Worm (Caenorhabditis elegans) whole organism, L1 larva: ENCODE data around the gene nep-23.

ENCODE experiments used
- C16A3.4 ChIP-seq: fragments of 150-350 bp; optimal IDR thresholded peaks from 2 replicates; lab custom pipeline; 2014; ENCODE audit warnings: missing biosample characterization, missing genetic modification characterization
- F16B12.6 ChIP-seq: fragments of 150-350 bp; optimal IDR thresholded peaks from 2 replicates; lab custom pipeline; 2014; ENCODE audit warnings: missing biosample characterization, missing genetic modification characterization
- ceh-63 ChIP-seq: fragments of 200-800 bp; sonication (Bioruptor generic); optimal IDR thresholded peaks from 2 replicates; lab custom pipeline; 2018; ENCODE audit warnings: mild to moderate bottlenecking, missing genetic modification characterization, missing compliant biosample characterization
- ceh-8 ChIP-seq: fragments of 200-800 bp; sonication (Bioruptor generic); optimal IDR thresholded peaks from 2 replicates; lab custom pipeline; 2018; ENCODE audit warnings: mild to moderate bottlenecking, missing genetic modification characterization, moderate library complexity, missing compliant biosample characterization
- ces-1 ChIP-seq: fragments of 150-350 bp; optimal IDR thresholded peaks from 2 replicates; lab custom pipeline; 2014; ENCODE audit warnings: missing biosample characterization, missing genetic modification reagents, missing genetic modification characterization
- dpl-1 ChIP-seq, 3 experiments: fragments of 150-350 bp in 2 of 3; sonication (generic microtip) in 1 of 3; optimal IDR thresholded peaks; 2 replicates each; lab custom pipeline; 2014 to 2017; ENCODE audit warnings: missing biosample characterization in 3 of 3, missing genetic modification characterization in 3 of 3, missing genetic modification reagents in 3 of 3
- dsc-1 ChIP-seq: sonication (generic microtip); optimal IDR thresholded peaks from 2 replicates; lab custom pipeline; 2016; ENCODE audit warnings: mild to moderate bottlenecking, missing genetic modification characterization, missing compliant biosample characterization
- efl-1 ChIP-seq, 4 experiments: fragments of 150-350 bp; optimal IDR thresholded peaks in 3 of 4; peaks in 1 of 4; 1 replicate in 1 of 4; 2 replicates in 3 of 4; lab custom pipeline; 2014; ENCODE audit warnings: missing biosample characterization in 2 of 4, missing genetic modification characterization in 2 of 4, missing genetic modification reagents in 2 of 4
- elt-3 ChIP-seq, 6 experiments: fragments of 150-350 bp in 1 of 6; sonication (generic microtip); optimal IDR thresholded peaks; 2 replicates each; lab custom pipeline; 2017 to 2018; ENCODE audit warnings: missing biosample characterization in 6 of 6, missing genetic modification characterization in 6 of 6, inconsistent platforms in 1 of 6
- ets-5 ChIP-seq: fragments of 200-800 bp; sonication (Bioruptor generic); IDR thresholded peaks from 2 replicates; pipeline ENCODE4 v1.3.6; 2022; ENCODE audit warnings: missing genetic modification characterization, missing compliant biosample characterization
- fkh-10 ChIP-seq: sonication (generic microtip); optimal IDR thresholded peaks from 2 replicates; lab custom pipeline; 2017; ENCODE audit warnings: missing biosample characterization, missing genetic modification reagents, missing genetic modification characterization
- fkh-4 ChIP-seq: sonication (generic microtip); optimal IDR thresholded peaks from 2 replicates; lab custom pipeline; 2016; ENCODE audit warnings: missing compliant biosample characterization, missing genetic modification characterization, borderline replicate concordance
- fkh-8 ChIP-seq: sonication (generic microtip); optimal IDR thresholded peaks from 2 replicates; lab custom pipeline; 2016; ENCODE audit warnings: mild to moderate bottlenecking, missing genetic modification characterization, missing compliant biosample characterization
- grh-1 ChIP-seq: fragments of 200-800 bp; sonication (Bioruptor generic); IDR thresholded peaks from 2 replicates; pipeline ENCODE4 v1.3.6; 2022; ENCODE audit warnings: missing genetic modification reagents, missing genetic modification characterization, missing compliant biosample characterization
- hlh-4 ChIP-seq: sonication (generic microtip); optimal IDR thresholded peaks from 2 replicates; lab custom pipeline; 2016; ENCODE audit warnings: mild to moderate bottlenecking, missing genetic modification characterization, missing compliant biosample characterization
- hpl-2 ChIP-seq: fragments of 150-350 bp; optimal IDR thresholded peaks from 2 replicates; lab custom pipeline; 2014; ENCODE audit warnings: missing biosample characterization, missing genetic modification reagents, missing genetic modification characterization
- irx-1 ChIP-seq: sonication (generic microtip); optimal IDR thresholded peaks from 2 replicates; lab custom pipeline; 2016; ENCODE audit warnings: missing genetic modification characterization, missing compliant biosample characterization
- isw-1 ChIP-seq: fragments of 200-800 bp; sonication (Bioruptor generic); IDR thresholded peaks from 2 replicates; pipeline ENCODE4 v1.3.6; 2022; ENCODE audit warnings: missing genetic modification characterization, missing compliant biosample characterization
- lin-14 ChIP-seq: fragments of 200-800 bp; sonication (Bioruptor generic); optimal IDR thresholded peaks from 2 replicates; lab custom pipeline; 2018; ENCODE audit warnings: mild to moderate bottlenecking, missing genetic modification characterization, moderate library complexity, missing compliant biosample characterization
- lin-15B ChIP-seq: fragments of 150-350 bp; sonication (generic microtip); optimal IDR thresholded peaks from 3 replicates; lab custom pipeline; 2014; ENCODE audit warnings: missing biosample characterization, missing genetic modification characterization
- lin-35 ChIP-seq, 2 experiments: fragments of 150-350 bp; optimal IDR thresholded peaks; 2 replicates each; lab custom pipeline; 2014; ENCODE audit warnings: missing biosample characterization in 2 of 2, missing genetic modification characterization in 2 of 2, missing genetic modification reagents in 2 of 2
- lir-3 ChIP-seq: sonication (generic microtip); optimal IDR thresholded peaks from 2 replicates; lab custom pipeline; 2016; ENCODE audit warnings: mild to moderate bottlenecking, missing genetic modification characterization, moderate library complexity, missing compliant biosample characterization; ENCODE audit not compliant: poor library complexity
- lsy-2 ChIP-seq, 2 experiments: fragments of 150-350 bp; optimal IDR thresholded peaks; 2 replicates each; lab custom pipeline; 2014; ENCODE audit warnings: missing biosample characterization in 2 of 2, missing genetic modification characterization in 2 of 2
- mef-2 ChIP-seq: fragments of 150-350 bp; optimal IDR thresholded peaks from 2 replicates; lab custom pipeline; 2014; ENCODE audit warnings: missing biosample characterization, missing genetic modification characterization
- mep-1 ChIP-seq: fragments of 150-350 bp; optimal IDR thresholded peaks from 2 replicates; lab custom pipeline; 2014; ENCODE audit warnings: missing biosample characterization, missing genetic modification characterization
- nhr-11 ChIP-seq: fragments of 150-350 bp; optimal IDR thresholded peaks from 2 replicates; lab custom pipeline; 2014; ENCODE audit warnings: missing biosample characterization, missing genetic modification characterization
- nhr-12 ChIP-seq: sonication (generic microtip); optimal IDR thresholded peaks from 2 replicates; lab custom pipeline; 2017; ENCODE audit warnings: missing biosample characterization, missing genetic modification characterization
- nhr-20 ChIP-seq: sonication (generic microtip); optimal IDR thresholded peaks from 2 replicates; lab custom pipeline; 2016; ENCODE audit warnings: mild to moderate bottlenecking, missing genetic modification characterization, missing compliant biosample characterization
- nhr-71 ChIP-seq: sonication (generic microtip); optimal IDR thresholded peaks from 2 replicates; lab custom pipeline; 2016; ENCODE audit warnings: mild to moderate bottlenecking, missing genetic modification characterization, moderate library complexity, missing compliant biosample characterization
- pag-3 ChIP-seq: sonication (generic microtip); optimal IDR thresholded peaks from 2 replicates; lab custom pipeline; 2017; ENCODE audit warnings: missing genetic modification characterization, mild to moderate bottlenecking, missing compliant biosample characterization, antibody characterized with exemption, borderline replicate concordance; ENCODE audit not compliant: insufficient read depth
- rnt-1 ChIP-seq: sonication (generic microtip); optimal IDR thresholded peaks from 2 replicates; lab custom pipeline; 2016; ENCODE audit warnings: mild to moderate bottlenecking, missing genetic modification characterization, moderate library complexity, missing compliant biosample characterization
- skn-1 ChIP-seq: fragments of 150-350 bp; optimal IDR thresholded peaks from 2 replicates; lab custom pipeline; 2014; ENCODE audit warnings: missing biosample characterization, missing genetic modification characterization
- snpc-4 ChIP-seq: fragments of 150-350 bp; optimal IDR thresholded peaks from 2 replicates; lab custom pipeline; 2014; ENCODE audit warnings: missing biosample characterization, missing genetic modification characterization
- sox-4 ChIP-seq: sonication (generic microtip); optimal IDR thresholded peaks from 2 replicates; lab custom pipeline; 2016; ENCODE audit warnings: missing genetic modification characterization, missing compliant biosample characterization
- sptf-1 ChIP-seq: fragments of 150-350 bp; optimal IDR thresholded peaks from 2 replicates; lab custom pipeline; 2014; ENCODE audit warnings: missing biosample characterization, missing genetic modification characterization
- tbx-2 ChIP-seq: sonication (generic microtip); optimal IDR thresholded peaks from 2 replicates; lab custom pipeline; 2016; ENCODE audit warnings: missing genetic modification characterization, missing compliant biosample characterization
- unc-130 ChIP-seq: fragments of 150-350 bp; optimal IDR thresholded peaks from 2 replicates; lab custom pipeline; 2017; ENCODE audit warnings: missing biosample characterization, missing genetic modification characterization, inconsistent platforms
- unc-30 ChIP-seq: sonication (generic microtip); optimal IDR thresholded peaks from 2 replicates; lab custom pipeline; 2017; ENCODE audit warnings: missing biosample characterization, missing genetic modification characterization
- xbp-1 ChIP-seq: sonication (generic microtip); optimal IDR thresholded peaks from 2 replicates; lab custom pipeline; 2016; ENCODE audit warnings: missing genetic modification characterization, missing compliant biosample characterization

Gene nep-23

ce11 chrIV:16926558-16926957 lies 6.4 kb downstream of the nep-23 start:
- TF ChIP-seq ets-5 (GFP tag; lab: Robert Waterston, UW): no peak
- no peak for TF ChIP-seq hlh-4 (tag; lab: Kevin White, UChicago)
- TF ChIP-seq snpc-4 (tag; lab: Kevin White, UChicago): no peak
- TF ChIP-seq nhr-20 (tag; lab: Kevin White, UChicago): no peak
- TF ChIP-seq sptf-1 (tag; lab: Kevin White, UChicago): no peak
- no peak for TF ChIP-seq isw-1 (GFP tag; lab: Robert Waterston, UW)
- TF ChIP-seq lir-3 (tag; lab: Kevin White, UChicago): no peak
- TF ChIP-seq nhr-11 (tag; lab: Kevin White, UChicago): no peak
- TF ChIP-seq mef-2 (tag; lab: Kevin White, UChicago): no peak
- no peak for TF ChIP-seq pag-3 (tag; lab: Kevin White, UChicago)
- TF ChIP-seq unc-30 (tag; lab: Kevin White, UChicago): no peak
- no peak for TF ChIP-seq elt-3 (tag; optimal IDR thresholded peaks at IDR 0.05; lab: Kevin White, UChicago)
- no peak for TF ChIP-seq F16B12.6
- TF ChIP-seq dsc-1 (tag; lab: Kevin White, UChicago): no peak
- no peak for TF ChIP-seq sox-4 (tag; lab: Kevin White, UChicago)
- no peak for TF ChIP-seq lin-15B (tag; lab: Kevin White, UChicago)
- TF ChIP-seq efl-1 (optimal IDR thresholded peaks at IDR 0.05; lab: Kevin White, UChicago): no peak
- TF ChIP-seq efl-1 (GFP tag; optimal IDR thresholded peaks at IDR 0.05 in 1 of 2; lab: Kevin White, UChicago): no peak
- TF ChIP-seq ceh-8: no peak
- no peak for TF ChIP-seq ceh-63 (GFP tag; lab: Kevin White, UChicago)

ce11 chrIV:16931077-16931476 lies 10.9 kb downstream of the nep-23 start, which contains the start of gene Y116A8C.49:
Gene Y116A8C.49, minus strand, starts transcription at chrIV:16931177.
- TF ChIP-seq lin-35 (GFP tag; optimal IDR thresholded peaks at IDR 0.05; lab: Kevin White, UChicago) (no peak), fkh-10 (GFP tag; lab: Kevin White, UChicago) (no peak), fkh-4 (no peak), tbx-2 (tag; lab: Kevin White, UChicago) (no peak), ces-1 (GFP tag; lab: Kevin White, UChicago) (no peak), fkh-8 (no peak), C16A3.4 (no peak), skn-1 (tag; lab: Kevin White, UChicago) (no peak), hpl-2 (GFP tag; lab: Kevin White, UChicago) (no peak), mep-1 (tag; lab: Kevin White, UChicago) (no peak), nhr-71 (no peak), F16B12.6 (no peak), irx-1 (no peak), lin-14 (no peak), lsy-2 (tag; optimal IDR thresholded peaks at IDR 0.05; lab: Kevin White, UChicago) (no peak), unc-130 (tag; lab: Kevin White, UChicago) (no peak), unc-30 (tag; lab: Kevin White, UChicago) (no peak), nhr-12 (tag; lab: Kevin White, UChicago) (no peak), ets-5 (GFP tag; lab: Robert Waterston, UW) (no peak), rnt-1 (tag; lab: Kevin White, UChicago) (no peak)

- TF ChIP-seq dpl-1 (GFP tag; optimal IDR thresholded peaks at IDR 0.05; lab: Kevin White, UChicago) (no peak), grh-1 (GFP tag; lab: Robert Waterston, UW) (0 out of 2 replicates have a peak, but pooled peaks have one; percentile 34), xbp-1 (tag; lab: Kevin White, UChicago) (no peak)
Measured at ce11 chrIV:16936053-16936452, 15.9 kb downstream of the nep-23 start.
